Worm (Caenorhabditis elegans): ENCODE results near the gene coh-4.

DNA sequence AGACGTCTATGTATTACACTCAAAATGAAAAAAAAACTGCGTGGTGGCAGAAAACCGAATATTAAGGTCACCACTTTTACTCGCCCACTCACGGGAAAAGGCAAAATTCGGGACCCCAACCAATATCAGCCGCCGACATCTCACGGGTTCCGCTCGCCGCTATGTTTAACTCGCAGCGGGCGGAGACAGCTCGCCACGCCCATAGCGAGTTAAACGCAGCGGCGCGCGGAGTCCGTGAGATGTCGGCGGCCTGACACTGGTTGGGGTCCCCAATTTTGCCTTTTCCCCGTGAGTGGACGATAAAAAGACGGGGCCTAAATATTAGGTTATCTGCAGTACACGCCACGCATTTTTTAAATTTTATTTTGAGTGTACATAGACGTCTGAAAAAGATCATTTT is 7.1 kb upstream of the coh-4 start:
- no peak for TF ChIP-seq W03F9.2 (tag; optimal IDR thresholded peaks at IDR 0.05)
- TF ChIP-seq him-1 (tag; optimal IDR thresholded peaks at IDR 0.05), result no peak
